Fruit fly (Drosophila melanogaster): ENCODE data around the gene Rrp6.

DNA sequence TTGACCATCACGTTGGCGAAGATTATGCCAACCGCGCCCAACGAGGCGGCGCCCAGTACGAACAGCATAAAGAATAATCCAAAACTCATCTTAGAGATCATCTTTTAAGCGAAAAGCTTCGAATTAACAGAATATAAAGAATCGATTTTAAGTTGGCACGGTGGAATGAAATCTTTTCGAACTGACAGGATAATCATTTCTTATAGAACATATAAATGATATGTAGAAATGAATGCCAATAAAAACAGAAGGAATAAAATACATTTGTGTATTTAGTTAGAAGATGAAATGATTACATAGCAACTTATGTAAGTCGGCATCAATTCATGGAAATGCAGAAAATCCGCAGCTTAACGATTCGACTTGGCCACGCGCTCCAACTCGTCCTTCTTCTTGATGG is 14.1 kb upstream of the Rrp6 start, which contains the start of gene VhaPPA1-2:
- TF ChIP-seq kay (GFP tag; ENCODE audit: borderline replicate concordance): no peak
- TF ChIP-seq CG12768 (GFP tag; optimal IDR thresholded peaks at IDR 0.05): no peak
- TF ChIP-seq bab1 (GFP tag; optimal IDR thresholded peaks at IDR 0.05): no peak
- TF ChIP-seq Mnt (GFP tag; optimal IDR thresholded peaks at IDR 0.05): no peak
- no peak for TF ChIP-seq toe (GFP tag; optimal IDR thresholded peaks at IDR 0.05)
- no peak for TF ChIP-seq CG7045 (GFP tag; optimal IDR thresholded peaks at IDR 0.05)
- no peak for TF ChIP-seq CG11617 (GFP tag; optimal IDR thresholded peaks at IDR 0.05)
- no peak for TF ChIP-seq tj (GFP tag; optimal IDR thresholded peaks at IDR 0.05)
- TF ChIP-seq Hr96 (GFP tag; optimal IDR thresholded peaks at IDR 0.05): no peak
- TF ChIP-seq Clk (GFP tag; optimal IDR thresholded peaks at IDR 0.05): no peak
- no peak for TF ChIP-seq cnc (optimal IDR thresholded peaks at IDR 0.05)

Data from whole organism, adult.